Worm (Caenorhabditis elegans) whole organism, L1 larva: ENCODE measurements around the gene K12B6.11.

Experiments
- C04F5.9 ChIP-seq: sonication (generic microtip); optimal IDR thresholded peaks from 2 replicates; lab custom pipeline; 2016; ENCODE audit warnings: missing genetic modification characterization, missing compliant biosample characterization
- C16A3.4 ChIP-seq: fragments of 150-350 bp; optimal IDR thresholded peaks from 2 replicates; lab custom pipeline; 2014; ENCODE audit warnings: missing biosample characterization, missing genetic modification characterization
- aha-1 ChIP-seq: fragments of 150-350 bp; optimal IDR thresholded peaks from 2 replicates; lab custom pipeline; 2014; ENCODE audit warnings: missing biosample characterization, missing genetic modification characterization
- ceh-63 ChIP-seq: fragments of 200-800 bp; sonication (Bioruptor generic); optimal IDR thresholded peaks from 2 replicates; lab custom pipeline; 2018; ENCODE audit warnings: mild to moderate bottlenecking, missing genetic modification characterization, missing compliant biosample characterization
- ceh-8 ChIP-seq: fragments of 200-800 bp; sonication (Bioruptor generic); optimal IDR thresholded peaks from 2 replicates; lab custom pipeline; 2018; ENCODE audit warnings: mild to moderate bottlenecking, missing genetic modification characterization, moderate library complexity, missing compliant biosample characterization
- ceh-82 ChIP-seq, 3 experiments: fragments of 150-350 bp in 1 of 3; sonication (generic microtip) in 2 of 3; optimal IDR thresholded peaks; 2 replicates each; lab custom pipeline; 2014 to 2017; ENCODE audit warnings: missing biosample characterization in 3 of 3, missing genetic modification characterization in 3 of 3
- ceh-88 ChIP-seq: fragments of 200-800 bp; sonication (Bioruptor generic); IDR thresholded peaks from 2 replicates; pipeline ENCODE4 v1.3.6; 2022; ENCODE audit warnings: missing genetic modification characterization, missing compliant biosample characterization
- ceh-90 ChIP-seq: sonication (generic microtip); optimal IDR thresholded peaks from 2 replicates; lab custom pipeline; 2016; ENCODE audit warnings: missing genetic modification characterization, missing compliant biosample characterization
- dsc-1 ChIP-seq: sonication (generic microtip); optimal IDR thresholded peaks from 2 replicates; lab custom pipeline; 2016; ENCODE audit warnings: mild to moderate bottlenecking, missing genetic modification characterization, missing compliant biosample characterization
- efl-1 ChIP-seq, 4 experiments: fragments of 150-350 bp; optimal IDR thresholded peaks in 3 of 4; peaks in 1 of 4; 1 replicate in 1 of 4; 2 replicates in 3 of 4; lab custom pipeline; 2014; ENCODE audit warnings: missing biosample characterization in 2 of 4, missing genetic modification characterization in 2 of 4, missing genetic modification reagents in 2 of 4
- egl-27 ChIP-seq, 2 experiments: fragments of 150-350 bp in 1 of 2; sonication (generic microtip); optimal IDR thresholded peaks; 3 replicates each; lab custom pipeline; 2017 to 2018; ENCODE audit warnings: missing biosample characterization in 2 of 2, missing genetic modification characterization in 2 of 2, missing genetic modification reagents in 2 of 2
- fkh-10 ChIP-seq: sonication (generic microtip); optimal IDR thresholded peaks from 2 replicates; lab custom pipeline; 2017; ENCODE audit warnings: missing biosample characterization, missing genetic modification reagents, missing genetic modification characterization
- fkh-4 ChIP-seq: sonication (generic microtip); optimal IDR thresholded peaks from 2 replicates; lab custom pipeline; 2016; ENCODE audit warnings: missing compliant biosample characterization, missing genetic modification characterization, borderline replicate concordance
- fos-1 ChIP-seq: fragments of 150-350 bp; optimal IDR thresholded peaks from 2 replicates; lab custom pipeline; 2014; ENCODE audit warnings: missing biosample characterization, missing genetic modification characterization
- grh-1 ChIP-seq: fragments of 200-800 bp; sonication (Bioruptor generic); IDR thresholded peaks from 2 replicates; pipeline ENCODE4 v1.3.6; 2022; ENCODE audit warnings: missing genetic modification reagents, missing genetic modification characterization, missing compliant biosample characterization
- hlh-4 ChIP-seq: sonication (generic microtip); optimal IDR thresholded peaks from 2 replicates; lab custom pipeline; 2016; ENCODE audit warnings: mild to moderate bottlenecking, missing genetic modification characterization, missing compliant biosample characterization
- isw-1 ChIP-seq: fragments of 200-800 bp; sonication (Bioruptor generic); IDR thresholded peaks from 2 replicates; pipeline ENCODE4 v1.3.6; 2022; ENCODE audit warnings: missing genetic modification characterization, missing compliant biosample characterization
- jun-1 ChIP-seq: fragments of 150-350 bp; optimal IDR thresholded peaks from 2 replicates; lab custom pipeline; 2014; ENCODE audit warnings: missing biosample characterization, missing genetic modification reagents, missing genetic modification characterization
- lin-14 ChIP-seq: fragments of 200-800 bp; sonication (Bioruptor generic); optimal IDR thresholded peaks from 2 replicates; lab custom pipeline; 2018; ENCODE audit warnings: mild to moderate bottlenecking, missing genetic modification characterization, moderate library complexity, missing compliant biosample characterization
- lin-35 ChIP-seq, 2 experiments: fragments of 150-350 bp; optimal IDR thresholded peaks; 2 replicates each; lab custom pipeline; 2014; ENCODE audit warnings: missing biosample characterization in 2 of 2, missing genetic modification characterization in 2 of 2, missing genetic modification reagents in 2 of 2
- lir-3 ChIP-seq: sonication (generic microtip); optimal IDR thresholded peaks from 2 replicates; lab custom pipeline; 2016; ENCODE audit warnings: mild to moderate bottlenecking, missing genetic modification characterization, moderate library complexity, missing compliant biosample characterization; ENCODE audit not compliant: poor library complexity
- lsy-2 ChIP-seq, 2 experiments: fragments of 150-350 bp; optimal IDR thresholded peaks; 2 replicates each; lab custom pipeline; 2014; ENCODE audit warnings: missing biosample characterization in 2 of 2, missing genetic modification characterization in 2 of 2
- mab-9 ChIP-seq: fragments of 200-800 bp; sonication (Bioruptor generic); IDR thresholded peaks from 2 replicates; pipeline ENCODE4 v1.3.6; 2022; ENCODE audit warnings: missing genetic modification reagents, missing genetic modification characterization, missing compliant biosample characterization
- mdl-1 ChIP-seq, 2 experiments: fragments of 150-350 bp; optimal IDR thresholded peaks; 2 replicates each; lab custom pipeline; 2014 to 2017; ENCODE audit warnings: missing biosample characterization in 2 of 2, missing genetic modification characterization in 2 of 2, inconsistent platforms in 1 of 2
- mef-2 ChIP-seq: fragments of 150-350 bp; optimal IDR thresholded peaks from 2 replicates; lab custom pipeline; 2014; ENCODE audit warnings: missing biosample characterization, missing genetic modification characterization
- nhr-12 ChIP-seq: sonication (generic microtip); optimal IDR thresholded peaks from 2 replicates; lab custom pipeline; 2017; ENCODE audit warnings: missing biosample characterization, missing genetic modification characterization
- nhr-20 ChIP-seq: sonication (generic microtip); optimal IDR thresholded peaks from 2 replicates; lab custom pipeline; 2016; ENCODE audit warnings: mild to moderate bottlenecking, missing genetic modification characterization, missing compliant biosample characterization
- nhr-237 ChIP-seq: fragments of 150-350 bp; optimal IDR thresholded peaks from 2 replicates; lab custom pipeline; 2014; ENCODE audit warnings: missing biosample characterization, missing genetic modification characterization
- nhr-28 ChIP-seq: fragments of 150-350 bp; optimal IDR thresholded peaks from 2 replicates; lab custom pipeline; 2014; ENCODE audit warnings: missing biosample characterization, missing genetic modification characterization
- nhr-47 ChIP-seq: sonication (generic microtip); optimal IDR thresholded peaks from 2 replicates; lab custom pipeline; 2016; ENCODE audit warnings: mild to moderate bottlenecking, missing genetic modification characterization, moderate library complexity, missing compliant biosample characterization
- nhr-76 ChIP-seq: sonication (generic microtip); optimal IDR thresholded peaks from 2 replicates; lab custom pipeline; 2017; ENCODE audit warnings: missing biosample characterization, missing genetic modification characterization
- nhr-77 ChIP-seq: fragments of 150-350 bp; optimal IDR thresholded peaks from 2 replicates; lab custom pipeline; 2014; ENCODE audit warnings: missing biosample characterization, missing genetic modification characterization
- nhr-90 ChIP-seq: sonication (generic microtip); optimal IDR thresholded peaks from 2 replicates; lab custom pipeline; 2016; ENCODE audit warnings: mild to moderate bottlenecking, missing genetic modification characterization, missing compliant biosample characterization; ENCODE audit not compliant: poor library complexity
- pax-3 ChIP-seq: fragments of 200-800 bp; sonication (Bioruptor generic); optimal IDR thresholded peaks from 2 replicates; lab custom pipeline; 2018; ENCODE audit warnings: mild to moderate bottlenecking, missing genetic modification characterization, moderate library complexity, missing compliant biosample characterization
- skn-1 ChIP-seq: fragments of 150-350 bp; optimal IDR thresholded peaks from 2 replicates; lab custom pipeline; 2014; ENCODE audit warnings: missing biosample characterization, missing genetic modification characterization
- snpc-4 ChIP-seq: fragments of 150-350 bp; optimal IDR thresholded peaks from 2 replicates; lab custom pipeline; 2014; ENCODE audit warnings: missing biosample characterization, missing genetic modification characterization
- sup-37 ChIP-seq: fragments of 200-800 bp; sonication (Bioruptor generic); optimal IDR thresholded peaks from 2 replicates; lab custom pipeline; 2018; ENCODE audit warnings: mild to moderate bottlenecking, missing genetic modification characterization, missing compliant biosample characterization
- tbx-2 ChIP-seq: sonication (generic microtip); optimal IDR thresholded peaks from 2 replicates; lab custom pipeline; 2016; ENCODE audit warnings: missing genetic modification characterization, missing compliant biosample characterization
- tlp-1 ChIP-seq: fragments of 150-350 bp; optimal IDR thresholded peaks from 2 replicates; lab custom pipeline; 2014; ENCODE audit warnings: missing biosample characterization, missing genetic modification characterization
- unc-130 ChIP-seq: fragments of 150-350 bp; optimal IDR thresholded peaks from 2 replicates; lab custom pipeline; 2017; ENCODE audit warnings: missing biosample characterization, missing genetic modification characterization, inconsistent platforms
- unc-30 ChIP-seq: sonication (generic microtip); optimal IDR thresholded peaks from 2 replicates; lab custom pipeline; 2017; ENCODE audit warnings: missing biosample characterization, missing genetic modification characterization
- unc-86 ChIP-seq: sonication (generic microtip); optimal IDR thresholded peaks from 2 replicates; lab custom pipeline; 2016; ENCODE audit warnings: missing genetic modification characterization, missing compliant biosample characterization
- vab-15 ChIP-seq: sonication (generic microtip); optimal IDR thresholded peaks from 2 replicates; lab custom pipeline; 2017; ENCODE audit warnings: missing genotype, mild to moderate bottlenecking, missing genetic modification characterization, missing compliant biosample characterization
- xbp-1 ChIP-seq: sonication (generic microtip); optimal IDR thresholded peaks from 2 replicates; lab custom pipeline; 2016; ENCODE audit warnings: missing genetic modification characterization, missing compliant biosample characterization
- zag-1 ChIP-seq: fragments of 150-350 bp; optimal IDR thresholded peaks from 2 replicates; lab custom pipeline; 2014; ENCODE audit warnings: missing biosample characterization, missing genetic modification characterization
- zip-4 ChIP-seq: fragments of 200-800 bp; sonication (Bioruptor generic); optimal IDR thresholded peaks from 2 replicates; lab custom pipeline; 2018; ENCODE audit warnings: mild to moderate bottlenecking, missing genetic modification characterization, moderate library complexity, missing compliant biosample characterization
- ztf-4 ChIP-seq: fragments of 150-350 bp; optimal IDR thresholded peaks from 2 replicates; lab custom pipeline; 2014; ENCODE audit warnings: missing biosample characterization, missing genetic modification characterization

Gene K12B6.11

ce11 chrV:6246454-6246981 lies 42.2 kb upstream of the K12B6.11 start, which contains the start of gene dmd-7 (continued):
- TF ChIP-seq isw-1 (GFP tag; lab: Robert Waterston, UW) (peak; percentile 61), fos-1 (tag; lab: Kevin White, UChicago) (peak; percentile 64), zag-1 (no peak), lir-3 (tag; lab: Kevin White, UChicago) (peak; percentile 6), lin-14 (peak; percentile 99), tlp-1 (no peak), unc-30 (tag; lab: Kevin White, UChicago) (no peak), nhr-76 (peak; percentile 58), xbp-1 (peak; percentile 86), skn-1 (peak; percentile 86), grh-1 (peak; percentile 91), efl-1 (optimal IDR thresholded peaks at IDR 0.05; lab: Kevin White, UChicago) (peak; percentile 62 to 66), efl-1 (GFP tag; optimal IDR thresholded peaks at IDR 0.05 in 1 of 2; lab: Kevin White, UChicago) (peak; percentile 36 to 95), aha-1 (tag; lab: Kevin White, UChicago) (peak; percentile 14), tbx-2 (tag; lab: Kevin White, UChicago) (peak; percentile 93), snpc-4 (tag; lab: Kevin White, UChicago) (peak; percentile 49), mab-9 (GFP tag; lab: Robert Waterston, UW) (0 out of 2 replicates have a peak, but pooled peaks have one; percentile 40), ceh-82 (tag; optimal IDR thresholded peaks at IDR 0.05; lab: Kevin White, UChicago) (peak; percentile 88 to 93 (median 93)), zip-4 (GFP tag; lab: Kevin White, UChicago) (peak; percentile 4), C16A3.4 (tag; lab: Kevin White, UChicago) (peak; percentile 66), dsc-1 (tag; lab: Kevin White, UChicago) (peak; percentile 71), nhr-90 (tag; lab: Kevin White, UChicago) (peak; percentile 91), nhr-237 (peak; percentile 48), ceh-88 (GFP tag; lab: Robert Waterston, UW) (peak; percentile 60; the same call in 1 of the 2 replicates), ceh-90 (no peak), egl-27 (tag; optimal IDR thresholded peaks at IDR 0.05; lab: Kevin White, UChicago) (peak; percentile 71 to 90), nhr-12 (tag; lab: Kevin White, UChicago) (no peak), unc-130 (tag; lab: Kevin White, UChicago) (peak; percentile 85), jun-1 (peak; percentile 93), vab-15 (tag; lab: Kevin White, UChicago) (no peak), lin-35 (GFP tag; optimal IDR thresholded peaks at IDR 0.05; lab: Kevin White, UChicago) (peak; percentile 71 to 75), pax-3 (tag; lab: Kevin White, UChicago) (no peak), fkh-4 (no peak), mef-2 (tag; lab: Kevin White, UChicago) (no peak), unc-86 (tag; lab: Kevin White, UChicago) (peak; percentile 83), nhr-20 (peak; percentile 99), nhr-28 (tag; lab: Kevin White, UChicago) (no peak), ceh-63 (GFP tag; lab: Kevin White, UChicago) (no peak), hlh-4 (tag; lab: Kevin White, UChicago) (no peak), nhr-77 (tag; lab: Kevin White, UChicago) (peak; percentile 79), C04F5.9 (tag; lab: Kevin White, UChicago) (peak; percentile 4), fkh-10 (GFP tag; lab: Kevin White, UChicago) (peak; percentile 32), ceh-8 (GFP tag; lab: Kevin White, UChicago) (peak; percentile 31), nhr-47 (peak; percentile 91), sup-37 (GFP tag; lab: Kevin White, UChicago) (no peak), ztf-4 (peak; percentile 86), lsy-2 (tag; optimal IDR thresholded peaks at IDR 0.05; lab: Kevin White, UChicago) (peak; percentile 82 to 84), mdl-1 (tag; optimal IDR thresholded peaks at IDR 0.05; lab: Kevin White, UChicago) (peak in 1 of 2 experiments; percentile 90)
